Fruit fly (Drosophila melanogaster) whole organism, pupa: ENCODE results near the gene CG1703.

Experiments
- CG10348 ChIP-seq: fragments of 200-800 bp; sonication (Bioruptor generic); IDR thresholded peaks from 2 replicates; pipeline ENCODE4 v1.3.6; 2022; ENCODE audit warnings: missing biosample characterization, missing genetic modification characterization
- CG12605 ChIP-seq: fragments of 200-800 bp; sonication (Bioruptor generic); IDR thresholded peaks from 2 replicates; pipeline ENCODE4 v1.3.6; 2022; ENCODE audit warnings: missing biosample characterization, missing genetic modification characterization
- CG13204 ChIP-seq: fragments of 200-800 bp; sonication (Bioruptor generic); optimal IDR thresholded peaks from 2 replicates; lab custom pipeline; 2018; ENCODE audit warnings: missing biosample characterization, mild to moderate bottlenecking, missing genetic modification characterization, moderate library complexity
- CG14655 ChIP-seq: fragments of 200-800 bp; sonication (Bioruptor generic); optimal IDR thresholded peaks from 3 replicates; lab custom pipeline; 2017; ENCODE audit warnings: mild to moderate bottlenecking, missing biosample characterization, missing genetic modification reagents, missing genetic modification characterization
- CG15710 ChIP-seq: fragments of 200-800 bp; sonication (Bioruptor generic); optimal IDR thresholded peaks from 2 replicates; lab custom pipeline; 2018; ENCODE audit warnings: missing biosample characterization, mild to moderate bottlenecking, missing genetic modification characterization, moderate library complexity
- CG17806 ChIP-seq: fragments of 200-800 bp; sonication (Bioruptor generic); optimal IDR thresholded peaks from 2 replicates; lab custom pipeline; 2018; ENCODE audit warnings: missing biosample characterization, mild to moderate bottlenecking, missing genetic modification characterization, moderate library complexity
- CG32121 ChIP-seq: fragments of 200-800 bp; sonication (Bioruptor generic); IDR thresholded peaks from 2 replicates; pipeline ENCODE4 v1.3.6; 2022; ENCODE audit warnings: missing biosample characterization, missing genetic modification characterization
- CG34367 ChIP-seq: fragments of 200-800 bp; sonication (Bioruptor generic); optimal IDR thresholded peaks from 2 replicates; lab custom pipeline; 2018; ENCODE audit warnings: missing biosample characterization, mild to moderate bottlenecking, missing genetic modification characterization
- CG4496 ChIP-seq: fragments of 200-800 bp; sonication (Bioruptor generic); IDR thresholded peaks from 3 replicates; pipeline ENCODE4 v1.3.6; 2022; ENCODE audit warnings: missing biosample characterization, missing genetic modification characterization
- CG8159 ChIP-seq: fragments of 200-800 bp; sonication (Bioruptor generic); optimal IDR thresholded peaks from 3 replicates; lab custom pipeline; 2018; ENCODE audit warnings: missing biosample characterization, mild to moderate bottlenecking, missing genetic modification characterization, moderate library complexity
- CG8301 ChIP-seq: fragments of 200-800 bp; sonication (Bioruptor generic); optimal IDR thresholded peaks from 2 replicates; lab custom pipeline; 2018; ENCODE audit warnings: missing biosample characterization, mild to moderate bottlenecking, missing genetic modification characterization
- CG9948 ChIP-seq: fragments of 200-800 bp; sonication (Bioruptor generic); optimal IDR thresholded peaks from 2 replicates; lab custom pipeline; 2018; ENCODE audit warnings: missing biosample characterization, mild to moderate bottlenecking, missing genetic modification characterization, moderate library complexity
- D1 ChIP-seq: fragments of 200-800 bp; sonication (Bioruptor generic); optimal IDR thresholded peaks from 2 replicates; lab custom pipeline; 2018; ENCODE audit warnings: missing biosample characterization, mild to moderate bottlenecking, missing genetic modification characterization, moderate library complexity
- EcR ChIP-seq: fragments of 200-800 bp; sonication (Bioruptor generic); optimal IDR thresholded peaks from 3 replicates; lab custom pipeline; 2019; ENCODE audit warnings: missing biosample characterization, missing genetic modification characterization, mild to moderate bottlenecking, moderate library complexity, missing genetic modification reagents
- Ets98B ChIP-seq: fragments of 200-800 bp; sonication (Bioruptor generic); IDR thresholded peaks from 2 replicates; pipeline ENCODE4 v1.3.6; 2022; ENCODE audit warnings: missing biosample characterization, missing genetic modification characterization
- Pif1A ChIP-seq: fragments of 200-800 bp; sonication (Bioruptor generic); optimal IDR thresholded peaks from 3 replicates; lab custom pipeline; 2016; ENCODE audit warnings: missing biosample characterization, missing genetic modification characterization
- Pif1B ChIP-seq: fragments of 200-800 bp; sonication (Bioruptor generic); optimal IDR thresholded peaks from 3 replicates; lab custom pipeline; 2016; ENCODE audit warnings: missing biosample characterization, missing genetic modification characterization
- Snoo ChIP-seq: fragments of 200-800 bp; sonication (Bioruptor generic); optimal IDR thresholded peaks from 3 replicates; lab custom pipeline; 2017; ENCODE audit warnings: missing biosample characterization, mild to moderate bottlenecking, missing genetic modification characterization, inconsistent platforms
- fd96Ca ChIP-seq: fragments of 200-800 bp; sonication (Bioruptor generic); IDR thresholded peaks from 3 replicates; pipeline ENCODE4 v1.3.6; 2022; ENCODE audit warnings: missing biosample characterization, missing genetic modification characterization
- gl ChIP-seq: fragments of 200-800 bp; sonication (Bioruptor generic); optimal IDR thresholded peaks from 2 replicates; lab custom pipeline; 2018; ENCODE audit warnings: missing biosample characterization, mild to moderate bottlenecking, missing genetic modification characterization
- rn ChIP-seq: fragments of 200-800 bp; sonication (Bioruptor generic); IDR thresholded peaks from 2 replicates; pipeline ENCODE4 v1.3.6; 2022; ENCODE audit warnings: missing biosample characterization, missing genetic modification characterization

The CG1703 gene

dm6 chrX:11657140-11657539, 45.4 kb downstream of the CG1703 start:
- no peak for TF ChIP-seq CG10348
- peak; percentile 74 for TF ChIP-seq CG17806
- no peak for TF ChIP-seq Snoo
- peak; percentile 74 for TF ChIP-seq CG8301
- peak; percentile 55; the same call in 1 of the 2 replicates for TF ChIP-seq CG32121 (GFP tag; lab: Robert Waterston, UW)
- peak; percentile 48 for TF ChIP-seq CG34367
- TF ChIP-seq CG15710 = peak; percentile 65
- no peak for TF ChIP-seq EcR (GFP tag; lab: Kevin White, UChicago)
- TF ChIP-seq CG13204 (GFP tag; lab: Kevin White, UChicago) = no peak
- peak; percentile 51 for TF ChIP-seq Ets98B (GFP tag; lab: Robert Waterston, UW)
- peak; percentile 70 for TF ChIP-seq CG4496 (GFP tag; lab: Robert Waterston, UW)
- TF ChIP-seq D1 (tag; lab: Kevin White, UChicago) = peak; percentile 26
- peak; percentile 78 for TF ChIP-seq CG9948 (tag; lab: Kevin White, UChicago)
- peak; percentile 70 for TF ChIP-seq CG12605 (GFP tag; lab: Robert Waterston, UW)
- TF ChIP-seq Pif1B = peak; percentile 31
- peak; percentile 60 for TF ChIP-seq Pif1A (GFP tag; lab: Kevin White, UChicago)
- peak; percentile 29; the same call in 1 of the 2 replicates for TF ChIP-seq rn
- 0 out of 3 replicates have a peak, but pooled peaks have one; percentile 26 for TF ChIP-seq fd96Ca (GFP tag; lab: Robert Waterston, UW)
- TF ChIP-seq gl (tag; lab: Kevin White, UChicago) = peak; percentile 10
- TF ChIP-seq CG8159 (tag; lab: Kevin White, UChicago) = peak; percentile 75
- TF ChIP-seq CG14655 (GFP tag; lab: Kevin White, UChicago) = peak; percentile 74

dm6 chrX:11658181-11658842, 46.6 kb downstream of the CG1703 start:
- TF ChIP-seq CG10348 (no peak), CG32121 (GFP tag; lab: Robert Waterston, UW) (0 out of 2 replicates have a peak, but pooled peaks have one; percentile 37), CG13204 (GFP tag; lab: Kevin White, UChicago) (no peak), CG12605 (GFP tag; lab: Robert Waterston, UW) (no peak), CG17806 (peak; percentile 64), Pif1B (peak; percentile 16), rn (no peak), CG14655 (GFP tag; lab: Kevin White, UChicago) (peak; percentile 72), CG9948 (tag; lab: Kevin White, UChicago) (peak; percentile 75), EcR (GFP tag; lab: Kevin White, UChicago) (no peak), Pif1A (GFP tag; lab: Kevin White, UChicago) (peak; percentile 35), CG8301 (peak; percentile 62), CG8159 (tag; lab: Kevin White, UChicago) (peak; percentile 73), CG34367 (peak; percentile 34), CG15710 (peak; percentile 62), D1 (tag; lab: Kevin White, UChicago) (no peak), gl (tag; lab: Kevin White, UChicago) (no peak), fd96Ca (GFP tag; lab: Robert Waterston, UW) (no peak), CG4496 (GFP tag; lab: Robert Waterston, UW) (peak; percentile 54; the same call in 1 of the 3 replicates), Ets98B (GFP tag; lab: Robert Waterston, UW) (peak; percentile 34; the same call in 1 of the 2 replicates), Snoo (peak; percentile 23)

- TF ChIP-seq CG14655 (GFP tag; lab: Kevin White, UChicago) = peak; percentile 95
- TF ChIP-seq CG12605 (GFP tag; lab: Robert Waterston, UW) = peak; percentile 85
- peak; percentile 55; the same call in 1 of the 2 replicates for TF ChIP-seq rn
- TF ChIP-seq Ets98B (GFP tag; lab: Robert Waterston, UW) = peak; percentile 74
- TF ChIP-seq CG34367 = peak; percentile 84
- TF ChIP-seq EcR (GFP tag; lab: Kevin White, UChicago) = no peak
- TF ChIP-seq CG32121 (GFP tag; lab: Robert Waterston, UW) = peak; percentile 92
- peak; percentile 67 for TF ChIP-seq CG13204 (GFP tag; lab: Kevin White, UChicago)
- peak; percentile 89 for TF ChIP-seq CG8159 (tag; lab: Kevin White, UChicago)
- peak; percentile 52 for TF ChIP-seq Snoo
- peak; percentile 81 for TF ChIP-seq CG10348
- TF ChIP-seq CG4496 (GFP tag; lab: Robert Waterston, UW) = peak; percentile 86
- TF ChIP-seq CG9948 (tag; lab: Kevin White, UChicago) = peak; percentile 90
- peak; percentile 89 for TF ChIP-seq CG15710
- peak; percentile 80 for TF ChIP-seq CG17806
- peak; percentile 92 for TF ChIP-seq CG8301
- TF ChIP-seq D1 (tag; lab: Kevin White, UChicago) = peak; percentile 47
- peak; percentile 42 for TF ChIP-seq gl (tag; lab: Kevin White, UChicago)
- peak; percentile 88 for TF ChIP-seq fd96Ca (GFP tag; lab: Robert Waterston, UW)
- peak; percentile 70 for TF ChIP-seq Pif1B
- peak; percentile 79 for TF ChIP-seq Pif1A (GFP tag; lab: Kevin White, UChicago)
Observed at dm6 chrX:11659080-11659479, 47.4 kb downstream of the CG1703 start.

- TF ChIP-seq Pif1B = no peak
- TF ChIP-seq CG15710 = no peak
- no peak for TF ChIP-seq CG13204 (GFP tag; lab: Kevin White, UChicago)
- no peak for TF ChIP-seq CG9948 (tag; lab: Kevin White, UChicago)
- TF ChIP-seq CG8159 (tag; lab: Kevin White, UChicago) = no peak
- no peak for TF ChIP-seq Pif1A (GFP tag; lab: Kevin White, UChicago)
- TF ChIP-seq Snoo = no peak
- TF ChIP-seq CG14655 (GFP tag; lab: Kevin White, UChicago) = no peak
- no peak for TF ChIP-seq CG32121 (GFP tag; lab: Robert Waterston, UW)
- no peak for TF ChIP-seq D1 (tag; lab: Kevin White, UChicago)
- no peak for TF ChIP-seq CG10348
- TF ChIP-seq EcR (GFP tag; lab: Kevin White, UChicago) = no peak
- no peak for TF ChIP-seq CG8301
- TF ChIP-seq CG12605 (GFP tag; lab: Robert Waterston, UW) = no peak
- no peak for TF ChIP-seq CG34367
- no peak for TF ChIP-seq CG4496 (GFP tag; lab: Robert Waterston, UW)
- TF ChIP-seq gl (tag; lab: Kevin White, UChicago) = no peak
- no peak for TF ChIP-seq Ets98B (GFP tag; lab: Robert Waterston, UW)
- no peak for TF ChIP-seq rn
- TF ChIP-seq CG17806 = no peak
Observed at dm6 chrX:11659634-11660033, 47.9 kb downstream of the CG1703 start.
